Fruit fly (Drosophila melanogaster): Measurements from ENCODE around the gene CG5245.

- TF ChIP-seq CG11695 (GFP tag; IDR thresholded peaks at IDR 0.05) (no peak), Side (GFP tag; optimal IDR thresholded peaks at IDR 0.05) (no peak), CG8944 (GFP tag; optimal IDR thresholded peaks at IDR 0.05) (no peak), CG13775 (GFP tag; optimal IDR thresholded peaks at IDR 0.05) (no peak)
Observed at dm6 chr3R:12398054-12398453, 31.3 kb upstream of the CG5245 start.

Data from whole organism, embryonic.